Worm (Caenorhabditis elegans): Measurements from ENCODE around the gene nep-1.

Gene nep-1

DNA sequence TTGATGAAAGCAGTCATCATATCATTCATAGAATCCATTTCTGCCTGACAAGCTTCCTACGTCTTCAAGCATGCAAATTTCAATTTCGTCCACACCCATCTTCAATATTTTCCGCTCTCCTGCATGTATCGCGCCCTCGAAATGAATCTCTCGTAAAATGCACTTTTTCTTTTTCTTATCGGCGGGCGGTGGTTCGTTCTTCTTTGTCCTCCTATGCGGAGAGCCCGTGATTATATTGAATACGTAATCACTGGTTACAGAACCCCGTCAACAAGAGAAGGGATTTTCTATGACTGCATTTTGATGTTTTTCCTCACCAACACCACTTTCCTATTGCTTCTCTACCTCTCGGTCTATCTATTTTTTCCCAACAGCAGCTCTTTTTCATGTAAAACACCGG lies 20.4 kb downstream of the nep-1 start (continued):
- TF ChIP-seq ZK546.5 (tag; optimal IDR thresholded peaks at IDR 0.05), result no peak
- no peak for TF ChIP-seq lin-15B (tag; optimal IDR thresholded peaks at IDR 0.05)
- no peak for TF ChIP-seq ctbp-1 (GFP tag; IDR thresholded peaks at IDR 0.05)
- TF ChIP-seq zip-11 (GFP tag; IDR thresholded peaks at IDR 0.05), result no peak
- TF ChIP-seq dpl-1 (GFP tag; optimal IDR thresholded peaks at IDR 0.05), result no peak
- no peak for TF ChIP-seq egl-27 (tag; optimal IDR thresholded peaks at IDR 0.05)
- no peak for TF ChIP-seq tra-1 (GFP tag; IDR thresholded peaks at IDR 0.05)
- TF ChIP-seq mep-1 (tag; optimal IDR thresholded peaks at IDR 0.05), result no peak
- TF ChIP-seq egl-43 (GFP tag; IDR thresholded peaks at IDR 0.05), result 0 out of 2 replicates have a peak, but pooled peaks have one; percentile 45
- no peak for TF ChIP-seq nhr-6 (tag; optimal IDR thresholded peaks at IDR 0.05)
- TF ChIP-seq ceh-20 (GFP tag; IDR thresholded peaks at IDR 0.05), result no peak
- TF ChIP-seq nhr-111 (GFP tag; optimal IDR thresholded peaks at IDR 0.05), result no peak
- 0 out of 2 replicates have a peak, but pooled peaks have one; percentile 50 for TF ChIP-seq lim-7 (GFP tag; IDR thresholded peaks at IDR 0.05)
- no peak for TF ChIP-seq fos-1 (tag; optimal IDR thresholded peaks at IDR 0.05)
- TF ChIP-seq ceh-32 (tag; optimal IDR thresholded peaks at IDR 0.05; ENCODE audit: poor library complexity), result no peak
- 0 out of 2 replicates have a peak, but pooled peaks have one; percentile 14 for TF ChIP-seq F26F4.8 (GFP tag; conservative IDR thresholded peaks at IDR 0.05)
- no peak for TF ChIP-seq daf-16 (GFP tag; optimal IDR thresholded peaks at IDR 0.05)
- peak; percentile 41 for TF ChIP-seq daf-16 (tag; optimal IDR thresholded peaks at IDR 0.05)
- no peak for TF ChIP-seq lin-1 (GFP tag; IDR thresholded peaks at IDR 0.05)
- no peak for TF ChIP-seq skn-1 (tag; optimal IDR thresholded peaks at IDR 0.05)
- TF ChIP-seq lir-3 (tag; optimal IDR thresholded peaks at IDR 0.05), result no peak
- no peak for TF ChIP-seq Y75B8A.6 (GFP tag; IDR thresholded peaks at IDR 0.05)
- no peak; the same call in none of the 2 replicates for TF ChIP-seq T26A8.4 (GFP tag; IDR thresholded peaks at IDR 0.05)
- TF ChIP-seq dmd-6 (GFP tag; IDR thresholded peaks at IDR 0.05), result no peak
- no peak for TF ChIP-seq tag-97 (GFP tag; IDR thresholded peaks at IDR 0.05)
- no peak for TF ChIP-seq attf-4 (tag; optimal IDR thresholded peaks at IDR 0.05)
- peak in 1 of 2 experiments; percentile 25 for TF ChIP-seq unc-62 (GFP tag; optimal IDR thresholded peaks at IDR 0.05 in 1 of 2)
- TF ChIP-seq unc-62 (tag; optimal IDR thresholded peaks at IDR 0.05), result no peak
- TF ChIP-seq spr-1 (tag; optimal IDR thresholded peaks at IDR 0.05), result no peak
- no peak for TF ChIP-seq Y5F2A.4 (GFP tag; optimal IDR thresholded peaks at IDR 0.05)
- TF ChIP-seq ceh-62 (tag; optimal IDR thresholded peaks at IDR 0.05), result no peak
- TF ChIP-seq lsy-2 (tag; optimal IDR thresholded peaks at IDR 0.05), result no peak
- no peak for TF ChIP-seq aha-1 (tag)
- TF ChIP-seq ama-1 (optimal IDR thresholded peaks at IDR 0.05), result peak; percentile 46
- TF ChIP-seq ztf-7 (tag; optimal IDR thresholded peaks at IDR 0.05), result no peak
- no peak for TF ChIP-seq zfp-3 (GFP tag; conservative IDR thresholded peaks at IDR 0.05)
- no peak for TF ChIP-seq nhr-25 (tag; optimal IDR thresholded peaks at IDR 0.05; ENCODE audit: borderline replicate concordance, insufficient read depth)
- no peak for TF ChIP-seq fkh-10 (GFP tag; optimal IDR thresholded peaks at IDR 0.05)
- TF ChIP-seq snpc-4 (tag; optimal IDR thresholded peaks at IDR 0.05), result no peak
- no peak for TF ChIP-seq sdz-12 (GFP tag; optimal IDR thresholded peaks at IDR 0.05)
- TF ChIP-seq mdt-29 (GFP tag; IDR thresholded peaks at IDR 0.05), result no peak
- no peak for TF ChIP-seq F10B5.3 (tag; optimal IDR thresholded peaks at IDR 0.05)
- no peak for TF ChIP-seq nhr-11 (tag; optimal IDR thresholded peaks at IDR 0.05)
- no peak for TF ChIP-seq vab-7 (GFP tag; IDR thresholded peaks at IDR 0.05)
- no peak for TF ChIP-seq rbr-2 (tag; optimal IDR thresholded peaks at IDR 0.05)
- no peak for TF ChIP-seq R02D3.7 (tag; optimal IDR thresholded peaks at IDR 0.05)
- TF ChIP-seq hif-1 (tag; optimal IDR thresholded peaks at IDR 0.05), result peak in 1 of 2 experiments; percentile 3
- TF ChIP-seq hlh-30 (tag; optimal IDR thresholded peaks at IDR 0.05; ENCODE audit: insufficient read depth), result no peak
- no peak for TF ChIP-seq ztf-11 (tag; optimal IDR thresholded peaks at IDR 0.05)
- 0 out of 2 replicates have a peak, but pooled peaks have one; percentile 24 for TF ChIP-seq php-3 (GFP tag; IDR thresholded peaks at IDR 0.05)
- no peak for TF ChIP-seq nhr-42 (GFP tag; IDR thresholded peaks at IDR 0.05)
- TF ChIP-seq dmd-9 (GFP tag; IDR thresholded peaks at IDR 0.05), result no peak
- TF ChIP-seq ZK337.2 (GFP tag; IDR thresholded peaks at IDR 0.05), result no peak
